Fruit fly (Drosophila melanogaster): ENCODE measurements around the gene Hsc20.

Gene Hsc20

DNA sequence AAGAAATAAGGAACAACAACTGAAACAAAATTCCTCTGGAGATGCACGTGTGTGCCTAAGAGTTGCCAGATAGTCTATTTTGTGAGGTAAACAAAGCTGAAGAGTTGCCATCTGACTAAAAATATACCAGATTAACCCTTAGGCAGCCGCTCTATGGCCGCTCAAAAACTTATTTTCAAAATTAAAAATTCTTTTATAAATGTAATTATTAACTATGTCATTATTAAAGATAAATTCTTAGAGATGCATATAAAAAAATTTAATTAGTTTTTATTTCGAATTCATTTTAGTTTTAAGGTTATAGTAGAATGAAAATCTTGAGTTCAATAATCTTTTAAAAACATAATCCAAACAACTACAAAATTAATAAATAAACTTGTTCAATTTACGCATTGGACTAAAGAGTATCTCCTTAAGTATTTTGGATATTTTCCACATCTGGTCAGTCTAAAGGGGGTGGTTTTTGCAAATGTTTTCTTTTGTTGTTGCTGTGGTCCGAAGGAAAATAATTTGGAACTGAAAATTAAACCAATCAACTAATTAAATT is 4.2 kb upstream of the Hsc20 start, which contains the start of gene Tmx3 (continued):
- TF ChIP-seq Nf-YB (GFP tag; optimal IDR thresholded peaks at IDR 0.05), result no peak
- TF ChIP-seq gsb (GFP tag; IDR thresholded peaks at IDR 0.05), result no peak
- no peak for TF ChIP-seq sqz (GFP tag; optimal IDR thresholded peaks at IDR 0.05)
- TF ChIP-seq ci (GFP tag; IDR thresholded peaks at IDR 0.05), result peak; percentile 93
- no peak for TF ChIP-seq br (optimal IDR thresholded peaks at IDR 0.05)
- no peak for TF ChIP-seq en (GFP tag; optimal IDR thresholded peaks at IDR 0.05)
- peak; percentile 54 for TF ChIP-seq CG15011 (GFP tag; optimal IDR thresholded peaks at IDR 0.05)
- TF ChIP-seq Ets97D (GFP tag; optimal IDR thresholded peaks at IDR 0.05), result peak; percentile 62
- TF ChIP-seq Deaf1 (tag; optimal IDR thresholded peaks at IDR 0.05), result no peak
- peak; percentile 93 for TF ChIP-seq Hr3 (GFP tag; optimal IDR thresholded peaks at IDR 0.05)
- peak; percentile 84; the same call in 2 of the 3 replicates for TF ChIP-seq Mrtf (GFP tag; IDR thresholded peaks at IDR 0.05)
- TF ChIP-seq Chrac-16 (GFP tag; optimal IDR thresholded peaks at IDR 0.05), result peak; percentile 86
- TF ChIP-seq Pdp1 (GFP tag; optimal IDR thresholded peaks at IDR 0.05), result peak in 1 of 2 experiments; percentile 66
- TF ChIP-seq CG4820 (GFP tag; optimal IDR thresholded peaks at IDR 0.05), result peak; percentile 87
- peak; percentile 60 for TF ChIP-seq gfzf (GFP tag; optimal IDR thresholded peaks at IDR 0.05)
- TF ChIP-seq CG8924 (tag; optimal IDR thresholded peaks at IDR 0.05), result peak; percentile 89
- TF ChIP-seq Six4 (GFP tag; optimal IDR thresholded peaks at IDR 0.05), result peak; percentile 75
- TF ChIP-seq salm (tag; optimal IDR thresholded peaks at IDR 0.05), result no peak
- TF ChIP-seq jumu (GFP tag; optimal IDR thresholded peaks at IDR 0.05), result peak; percentile 23
- no peak for TF ChIP-seq MTF-1 (GFP tag; optimal IDR thresholded peaks at IDR 0.05; ENCODE audit: borderline replicate concordance)
- peak; percentile 84 for TF ChIP-seq CG10267 (tag; optimal IDR thresholded peaks at IDR 0.05)
- peak; percentile 77 for TF ChIP-seq tap (tag; optimal IDR thresholded peaks at IDR 0.05)
- TF ChIP-seq ato (GFP tag; IDR thresholded peaks at IDR 0.05; ENCODE audit: partially characterized antibody), result no peak
- peak; percentile 87 for TF ChIP-seq ara (GFP tag; IDR thresholded peaks at IDR 0.05)
- TF ChIP-seq CG5953 (GFP tag; IDR thresholded peaks at IDR 0.05), result peak; percentile 84
- TF ChIP-seq bbx (GFP tag; IDR thresholded peaks at IDR 0.05; ENCODE audit: partially characterized antibody), result no peak
- TF ChIP-seq hbn (GFP tag; IDR thresholded peaks at IDR 0.05; ENCODE audit: partially characterized antibody), result no peak
- TF ChIP-seq usp (GFP tag; optimal IDR thresholded peaks at IDR 0.05), result no peak
- peak; percentile 20 for TF ChIP-seq Camta (GFP tag; optimal IDR thresholded peaks at IDR 0.05)
- TF ChIP-seq Sox100B (GFP tag; optimal IDR thresholded peaks at IDR 0.05), result peak; percentile 75
- TF ChIP-seq Opbp (GFP tag; IDR thresholded peaks at IDR 0.05; ENCODE audit: partially characterized antibody), result no peak
- peak; percentile 90 for TF ChIP-seq CG17829 (tag; optimal IDR thresholded peaks at IDR 0.05)
- TF ChIP-seq CG3281 (GFP tag; optimal IDR thresholded peaks at IDR 0.05), result peak; percentile 74
- TF ChIP-seq gsb-n (tag; optimal IDR thresholded peaks at IDR 0.05), result peak; percentile 85
- peak; percentile 27 for TF ChIP-seq schlank (tag; optimal IDR thresholded peaks at IDR 0.05)
- no peak for TF ChIP-seq Vsx1 (GFP tag; optimal IDR thresholded peaks at IDR 0.05)
- no peak for TF ChIP-seq HmgD (GFP tag; optimal IDR thresholded peaks at IDR 0.05)
- no peak for TF ChIP-seq CG7987 (GFP tag; optimal IDR thresholded peaks at IDR 0.05)
- TF ChIP-seq TFAM (GFP tag; optimal IDR thresholded peaks at IDR 0.05), result no peak
- peak; percentile 93 for TF ChIP-seq dm (GFP tag; optimal IDR thresholded peaks at IDR 0.05)
- TF ChIP-seq CG14050 (GFP tag; IDR thresholded peaks at IDR 0.05), result peak; percentile 78
- peak; percentile 28 for TF ChIP-seq BEAF-32 (GFP tag; optimal IDR thresholded peaks at IDR 0.05)
- peak; percentile 65 for TF ChIP-seq Antp (GFP tag; optimal IDR thresholded peaks at IDR 0.05)
- TF ChIP-seq bab2 (GFP tag; optimal IDR thresholded peaks at IDR 0.05), result peak; percentile 66
- no peak for TF ChIP-seq wek (GFP tag; optimal IDR thresholded peaks at IDR 0.05)
- no peak for TF ChIP-seq tna (GFP tag; IDR thresholded peaks at IDR 0.05; ENCODE audit: partially characterized antibody)
- TF ChIP-seq CG10366 (GFP tag; IDR thresholded peaks at IDR 0.05), result peak; percentile 91
- TF ChIP-seq mam (GFP tag; optimal IDR thresholded peaks at IDR 0.05), result peak; percentile 81
- TF ChIP-seq CG34224 (GFP tag; IDR thresholded peaks at IDR 0.05; ENCODE audit: partially characterized antibody), result no peak
- no peak for TF ChIP-seq pros (GFP tag; optimal IDR thresholded peaks at IDR 0.05)

Measured in whole organism, embryonic.